Worm (Caenorhabditis elegans): ENCODE data around the gene srw-14.

The srw-14 gene

DNA sequence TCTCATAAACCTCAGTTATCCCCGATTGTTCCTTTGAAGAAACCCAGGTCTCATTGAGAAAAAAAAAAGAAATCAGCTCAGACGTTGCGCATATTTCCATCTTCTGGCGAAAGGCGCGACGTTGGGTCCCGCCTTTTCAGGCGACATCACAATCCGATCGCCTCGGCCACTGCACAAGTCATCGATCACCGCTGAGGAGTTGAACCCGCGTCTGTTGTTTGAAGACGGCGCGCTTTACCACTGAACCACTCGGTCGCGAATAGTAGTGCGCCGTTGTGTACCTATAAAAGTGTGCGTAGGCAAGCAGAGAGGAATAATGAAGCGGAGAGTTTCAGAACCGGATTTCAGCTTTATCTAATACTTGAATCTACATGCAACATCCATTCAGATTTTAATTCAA, 34.8 kb upstream of the srw-14 start, which contains the start of gene Y75B12B.11 (continued):
- TF ChIP-seq nhr-25 (tag; optimal IDR thresholded peaks at IDR 0.05; ENCODE audit: borderline replicate concordance, insufficient read depth) (peak; percentile 45), sdz-12 (GFP tag; optimal IDR thresholded peaks at IDR 0.05) (peak; percentile 91), ceh-62 (tag; optimal IDR thresholded peaks at IDR 0.05) (no peak), ztf-7 (tag; optimal IDR thresholded peaks at IDR 0.05) (peak; percentile 42), Y48G9A.11 (GFP tag; IDR thresholded peaks at IDR 0.05) (peak; percentile 91), lin-1 (GFP tag; IDR thresholded peaks at IDR 0.05) (peak; percentile 96), ceh-32 (tag; optimal IDR thresholded peaks at IDR 0.05; ENCODE audit: poor library complexity) (peak; percentile 65), F26F4.8 (GFP tag; conservative IDR thresholded peaks at IDR 0.05) (peak; percentile 99)

DNA sequence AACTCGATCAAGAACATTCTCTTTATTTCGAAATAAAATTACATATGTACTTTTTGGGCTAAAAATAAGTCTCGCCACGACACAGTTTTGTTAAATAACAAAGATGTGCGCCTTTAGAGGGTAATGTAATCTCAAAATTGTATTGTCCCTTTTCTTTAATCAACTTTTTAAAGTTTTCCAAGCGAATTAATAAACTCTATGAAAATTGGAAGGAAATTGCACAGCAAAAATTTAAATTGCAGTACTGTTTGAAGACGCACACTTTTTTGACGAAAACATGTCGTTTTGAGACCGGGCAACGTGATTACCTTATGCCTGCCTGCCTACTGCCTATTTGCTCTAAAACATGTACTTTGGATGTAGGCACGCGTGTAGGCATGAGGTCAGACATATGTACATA, 33.8 kb upstream of the srw-14 start:
- TF ChIP-seq mes-2 (tag; optimal IDR thresholded peaks at IDR 0.05; ENCODE audit: poor library complexity, severe bottlenecking) (no peak), unc-62 (GFP tag; optimal IDR thresholded peaks at IDR 0.05 in 1 of 2) (peak in 1 of 2 experiments; percentile 93), unc-62 (tag; optimal IDR thresholded peaks at IDR 0.05) (no peak), nhr-25 (tag; optimal IDR thresholded peaks at IDR 0.05; ENCODE audit: borderline replicate concordance, insufficient read depth) (no peak), lir-3 (tag; optimal IDR thresholded peaks at IDR 0.05) (no peak)

DNA sequence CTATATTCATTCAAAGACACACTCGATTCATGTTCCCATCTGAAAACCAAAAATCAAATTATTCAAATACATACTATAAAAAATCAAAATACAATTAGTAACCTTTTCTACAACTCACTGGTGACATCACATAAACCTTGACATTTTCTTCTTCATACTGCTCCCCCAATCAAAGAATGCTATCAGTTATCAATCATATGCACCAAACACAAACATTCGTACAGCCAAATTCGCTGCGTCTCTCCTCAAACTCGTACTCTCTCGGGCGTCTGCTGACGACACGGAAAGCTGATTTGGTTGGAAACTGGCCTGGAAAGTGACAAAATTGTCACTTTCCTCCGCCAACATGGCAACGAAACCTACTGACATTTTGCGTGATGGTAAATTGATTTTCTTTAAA, 33.4 kb upstream of the srw-14 start, which contains the start of gene plc-2:
Gene plc-2 (plus strand): TSS at position 196 of the 400 bp plus-strand sequence.
- peak; percentile 35; the same call in 1 of the 2 replicates for TF ChIP-seq lin-38 (GFP tag; IDR thresholded peaks at IDR 0.05)
- peak; percentile 31 for TF ChIP-seq nhr-77 (tag; optimal IDR thresholded peaks at IDR 0.05)
- no peak for TF ChIP-seq ceh-62 (tag; optimal IDR thresholded peaks at IDR 0.05)
- TF ChIP-seq nhr-11 (tag; optimal IDR thresholded peaks at IDR 0.05) = no peak
- no peak for TF ChIP-seq daf-12 (tag; optimal IDR thresholded peaks at IDR 0.05)
- no peak for TF ChIP-seq lin-1 (GFP tag; IDR thresholded peaks at IDR 0.05)
- TF ChIP-seq T20F7.1 (GFP tag; optimal IDR thresholded peaks at IDR 0.05) = no peak
- TF ChIP-seq mxl-3 (GFP tag; optimal IDR thresholded peaks at IDR 0.05) = peak; percentile 24
- no peak for TF ChIP-seq ZK546.5 (tag; optimal IDR thresholded peaks at IDR 0.05)
- peak; percentile 84 for TF ChIP-seq pqm-1 (tag; optimal IDR thresholded peaks at IDR 0.05)
- TF ChIP-seq dmd-6 (GFP tag; IDR thresholded peaks at IDR 0.05) = peak; percentile 76
- no peak for TF ChIP-seq lin-29 (GFP tag; IDR thresholded peaks at IDR 0.05)
- no peak for TF ChIP-seq R02D3.7 (tag; optimal IDR thresholded peaks at IDR 0.05)
- TF ChIP-seq mep-1 (tag; optimal IDR thresholded peaks at IDR 0.05) = peak; percentile 13
- no peak for TF ChIP-seq nhr-76 (tag; optimal IDR thresholded peaks at IDR 0.05)
- TF ChIP-seq daf-16 (GFP tag; optimal IDR thresholded peaks at IDR 0.05) = no peak
- peak; percentile 44 for TF ChIP-seq daf-16 (tag; optimal IDR thresholded peaks at IDR 0.05)
- TF ChIP-seq dve-1 (tag; optimal IDR thresholded peaks at IDR 0.05; ENCODE audit: insufficient read depth) = peak; percentile 78
- no peak for TF ChIP-seq nhr-10 (tag; optimal IDR thresholded peaks at IDR 0.05)
- peak; percentile 88 for TF ChIP-seq hlh-11 (tag; optimal IDR thresholded peaks at IDR 0.05)
- peak; percentile 82 for TF ChIP-seq nhr-28 (tag; optimal IDR thresholded peaks at IDR 0.05)
- peak; percentile 35 for TF ChIP-seq mes-2 (tag; optimal IDR thresholded peaks at IDR 0.05; ENCODE audit: poor library complexity, severe bottlenecking)
- no peak for TF ChIP-seq lir-3 (tag; optimal IDR thresholded peaks at IDR 0.05)
- no peak for TF ChIP-seq rbr-2 (tag; optimal IDR thresholded peaks at IDR 0.05)
- peak; percentile 81 for TF ChIP-seq nhr-6 (tag; optimal IDR thresholded peaks at IDR 0.05)
- TF ChIP-seq hlh-30 (tag; optimal IDR thresholded peaks at IDR 0.05; ENCODE audit: insufficient read depth) = peak; percentile 44
- TF ChIP-seq F44E2.7 (GFP tag; IDR thresholded peaks at IDR 0.05) = no peak
- TF ChIP-seq unc-62 (GFP tag; optimal IDR thresholded peaks at IDR 0.05 in 1 of 2) = peak in 1 of 2 experiments; percentile 13
- no peak for TF ChIP-seq unc-62 (tag; optimal IDR thresholded peaks at IDR 0.05)
- no peak for TF ChIP-seq ceh-28 (tag; optimal IDR thresholded peaks at IDR 0.05)
- no peak for TF ChIP-seq ctbp-1 (GFP tag; IDR thresholded peaks at IDR 0.05)
- no peak for TF ChIP-seq ces-1 (GFP tag; optimal IDR thresholded peaks at IDR 0.05)
- no peak for TF ChIP-seq pha-4 (GFP tag; IDR thresholded peaks at IDR 0.05)
- peak; percentile 32 for TF ChIP-seq pha-4 (tag; optimal IDR thresholded peaks at IDR 0.05)
- no peak for TF ChIP-seq spr-3 (GFP tag; optimal IDR thresholded peaks at IDR 0.05)
- no peak for TF ChIP-seq lin-15B (tag; optimal IDR thresholded peaks at IDR 0.05)
